Worm (Caenorhabditis elegans): ENCODE results near the gene T21C9.13.

T21C9.13 gene

DNA sequence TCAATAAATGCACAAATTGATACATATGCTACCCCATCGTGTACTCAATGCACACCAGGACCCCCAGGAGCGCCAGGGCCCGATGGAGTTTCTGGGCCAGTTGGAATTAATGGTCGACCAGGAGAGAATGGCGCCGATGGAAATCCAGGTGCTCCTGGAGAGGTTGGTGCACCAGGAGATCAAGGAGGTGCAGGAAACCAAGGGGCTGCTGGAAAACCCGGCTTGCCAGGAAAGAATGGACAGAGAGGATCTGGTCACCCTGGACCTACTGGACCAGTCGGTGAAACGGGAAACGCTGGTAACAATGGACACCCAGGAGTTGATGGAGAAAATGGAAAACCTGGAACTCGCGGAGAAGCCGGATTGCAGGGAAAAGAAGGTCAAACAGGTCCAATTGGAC, 35.4 kb upstream of the T21C9.13 start:
- TF ChIP-seq hlh-30 (tag; optimal IDR thresholded peaks at IDR 0.05; ENCODE audit: insufficient read depth) (no peak), elt-4 (tag; optimal IDR thresholded peaks at IDR 0.05) (peak; percentile 50)

DNA sequence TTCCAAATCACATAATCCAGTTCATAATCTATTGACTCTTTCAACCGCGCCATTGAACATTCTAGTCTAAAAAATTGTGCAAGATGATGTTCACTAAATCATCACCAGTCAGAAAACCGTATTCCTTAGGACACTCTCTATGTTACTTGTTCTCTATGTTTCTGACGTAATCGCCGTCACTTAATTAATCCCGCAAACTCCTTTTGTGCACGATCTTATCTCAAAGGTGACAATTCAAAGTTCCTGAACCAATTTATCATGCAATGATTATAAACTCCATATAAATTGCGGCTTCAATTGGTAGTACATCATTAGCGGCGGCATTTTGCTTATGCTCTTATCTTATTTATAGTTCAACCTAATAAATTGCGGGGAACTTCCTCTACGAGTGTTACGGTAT, 34.2 kb upstream of the T21C9.13 start:
- TF ChIP-seq ceh-24 (tag; optimal IDR thresholded peaks at IDR 0.05) (no peak), fkh-6 (tag; optimal IDR thresholded peaks at IDR 0.05) (no peak), pag-3 (tag; optimal IDR thresholded peaks at IDR 0.05; ENCODE audit: borderline replicate concordance) (no peak), fkh-10 (GFP tag; optimal IDR thresholded peaks at IDR 0.05) (no peak), syd-9 (tag; optimal IDR thresholded peaks at IDR 0.05) (no peak), pros-1 (tag; optimal IDR thresholded peaks at IDR 0.05) (no peak), hlh-13 (GFP tag; optimal IDR thresholded peaks at IDR 0.05) (no peak), hlh-15 (tag; optimal IDR thresholded peaks at IDR 0.05) (no peak), ref-2 (tag; optimal IDR thresholded peaks at IDR 0.05) (no peak), hlh-6 (tag; optimal IDR thresholded peaks at IDR 0.05) (no peak), madf-2 (tag; optimal IDR thresholded peaks at IDR 0.05) (no peak), nhr-232 (tag; optimal IDR thresholded peaks at IDR 0.05) (no peak), nfya-1 (tag; optimal IDR thresholded peaks at IDR 0.05) (no peak), pax-1 (tag; optimal IDR thresholded peaks at IDR 0.05) (no peak), T23F11.4 (GFP tag; optimal IDR thresholded peaks at IDR 0.05) (no peak), lin-11 (tag; optimal IDR thresholded peaks at IDR 0.05) (no peak), C08G9.2 (tag; optimal IDR thresholded peaks at IDR 0.05) (no peak)

DNA sequence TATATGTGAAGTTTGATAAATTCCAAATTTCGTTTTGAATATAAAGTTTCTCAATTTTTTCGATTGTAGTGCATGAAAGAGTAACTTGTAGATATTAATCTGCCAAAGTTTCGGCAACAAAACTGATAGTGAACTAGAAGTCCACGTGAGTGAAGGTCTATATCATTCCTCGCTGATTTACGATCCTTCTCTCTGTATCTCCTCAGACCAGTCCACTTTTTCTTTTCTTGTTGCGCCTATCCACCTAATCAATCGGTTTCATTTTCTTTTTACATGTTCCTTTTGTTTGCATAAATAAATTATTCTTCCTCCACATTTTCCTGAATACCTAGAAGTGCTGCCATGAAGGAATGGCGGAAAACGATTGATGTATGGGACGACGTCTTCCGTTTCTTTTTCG, 32.9 kb upstream of the T21C9.13 start:
- TF ChIP-seq hlh-15 (tag; optimal IDR thresholded peaks at IDR 0.05) (no peak), nfya-1 (tag; optimal IDR thresholded peaks at IDR 0.05) (no peak), pha-2 (tag; optimal IDR thresholded peaks at IDR 0.05) (no peak), mec-3 (tag; optimal IDR thresholded peaks at IDR 0.05; ENCODE audit: borderline replicate concordance) (no peak), K09A11.1 (tag; optimal IDR thresholded peaks at IDR 0.05; ENCODE audit: insufficient read depth) (no peak), unc-86 (tag; optimal IDR thresholded peaks at IDR 0.05) (no peak), ahr-1 (tag; optimal IDR thresholded peaks at IDR 0.05) (no peak), K02D7.2 (tag; optimal IDR thresholded peaks at IDR 0.05) (no peak)

DNA sequence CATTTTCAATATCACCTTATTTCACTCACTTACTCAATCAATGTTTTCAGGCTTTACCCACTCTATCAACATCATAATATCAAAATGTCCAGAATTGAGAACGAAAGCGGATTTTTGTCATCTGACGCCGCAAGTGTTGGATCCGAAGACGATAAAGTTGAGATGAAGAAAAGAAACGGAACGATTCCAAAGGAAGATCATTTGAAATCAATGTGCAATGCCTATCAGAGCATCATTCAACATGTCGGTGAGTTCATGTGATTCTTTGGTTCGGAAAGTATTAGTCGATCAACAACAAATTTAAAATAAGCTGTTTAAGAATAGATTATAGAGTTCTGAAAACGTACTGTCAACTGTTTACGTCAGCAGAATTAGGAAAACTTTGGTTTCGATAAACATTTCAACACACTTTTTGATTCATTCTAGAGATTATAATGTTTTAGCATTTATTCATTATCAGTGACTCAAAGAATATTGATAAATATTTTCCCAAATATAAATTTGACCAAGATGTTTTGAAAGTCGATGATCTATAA, 32.2 kb upstream of the T21C9.13 start, which contains the start of gene cat-4:
Gene cat-4 (plus strand): TSS at position 51 of the 536 bp plus-strand sequence.
- TF ChIP-seq ceh-19 (GFP tag; optimal IDR thresholded peaks at IDR 0.05): no peak
- no peak for TF ChIP-seq hlh-6 (tag; optimal IDR thresholded peaks at IDR 0.05)
- no peak for TF ChIP-seq dve-1 (tag; optimal IDR thresholded peaks at IDR 0.05)
- no peak for TF ChIP-seq hlh-8 (tag; optimal IDR thresholded peaks at IDR 0.05)
- no peak for TF ChIP-seq odd-2 (tag; optimal IDR thresholded peaks at IDR 0.05)
- TF ChIP-seq nhr-11 (tag; optimal IDR thresholded peaks at IDR 0.05): no peak

DNA sequence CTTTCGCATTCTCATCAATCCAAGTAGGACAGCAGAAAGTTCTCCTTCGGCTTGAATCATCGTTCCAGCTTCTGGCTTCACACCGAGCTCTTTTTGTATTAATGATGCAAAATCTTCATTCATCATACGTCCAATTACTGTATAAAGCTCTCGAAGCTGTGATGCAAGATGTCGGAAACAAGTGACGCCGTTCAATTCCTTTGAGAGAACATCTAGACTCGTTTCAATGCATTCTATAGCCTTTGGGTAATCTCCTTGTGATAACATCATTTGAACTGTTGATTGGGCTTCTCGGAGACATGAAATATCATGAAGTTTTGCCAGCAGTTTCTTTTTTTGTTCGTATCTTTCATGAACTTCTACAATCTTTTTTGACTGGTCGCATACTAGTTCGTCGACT, 28.6 kb upstream of the T21C9.13 start:
- TF ChIP-seq ceh-2 (tag; optimal IDR thresholded peaks at IDR 0.05): no peak
- TF ChIP-seq ceh-9 (tag; optimal IDR thresholded peaks at IDR 0.05): no peak
- TF ChIP-seq unc-55 (GFP tag; optimal IDR thresholded peaks at IDR 0.05): no peak
- TF ChIP-seq fkh-10 (GFP tag; optimal IDR thresholded peaks at IDR 0.05): no peak
- no peak for TF ChIP-seq zip-5 (tag; optimal IDR thresholded peaks at IDR 0.05)
- TF ChIP-seq hlh-15 (tag; optimal IDR thresholded peaks at IDR 0.05): no peak
- TF ChIP-seq hlh-13 (GFP tag; optimal IDR thresholded peaks at IDR 0.05): no peak
- TF ChIP-seq dmd-4 (tag; optimal IDR thresholded peaks at IDR 0.05; ENCODE audit: borderline replicate concordance): no peak
- TF ChIP-seq sox-2 (GFP tag; IDR thresholded peaks at IDR 0.05): no peak
- TF ChIP-seq nhr-232 (tag; optimal IDR thresholded peaks at IDR 0.05): no peak
- no peak for TF ChIP-seq C08G9.2 (tag; optimal IDR thresholded peaks at IDR 0.05)
- TF ChIP-seq C38D4.7 (GFP tag; optimal IDR thresholded peaks at IDR 0.05): no peak
- no peak for TF ChIP-seq ceh-48 (tag; optimal IDR thresholded peaks at IDR 0.05)
- TF ChIP-seq ceh-19 (GFP tag; optimal IDR thresholded peaks at IDR 0.05): no peak
- no peak for TF ChIP-seq madf-2 (tag; optimal IDR thresholded peaks at IDR 0.05)
- TF ChIP-seq nhr-11 (tag; optimal IDR thresholded peaks at IDR 0.05): no peak
- no peak for TF ChIP-seq fax-1 (tag; optimal IDR thresholded peaks at IDR 0.05)
- no peak for TF ChIP-seq odd-2 (tag; optimal IDR thresholded peaks at IDR 0.05)
- TF ChIP-seq eyg-1 (tag; optimal IDR thresholded peaks at IDR 0.05): no peak
- TF ChIP-seq ceh-34 (tag; optimal IDR thresholded peaks at IDR 0.05): no peak
